Worm (Caenorhabditis elegans): ENCODE results near the gene F25H9.7.

Gene F25H9.7

ce11 chrV:13453334-13453733, 14.8 kb upstream of the F25H9.7 start, which contains the start of gene lurp-2:
TSS of gene lurp-2 (plus strand) at chrV:13453634.
- no peak for TF ChIP-seq dao-5 (tag; optimal IDR thresholded peaks at IDR 0.05)

- TF ChIP-seq W03F9.2 (tag; optimal IDR thresholded peaks at IDR 0.05) (no peak), dao-5 (tag; optimal IDR thresholded peaks at IDR 0.05) (no peak), him-1 (tag; optimal IDR thresholded peaks at IDR 0.05) (no peak)
Observed at ce11 chrV:13455448-13455847, 12.7 kb upstream of the F25H9.7 start, which contains the start of gene lurp-3. TSS of gene lurp-3 (plus strand) at chrV:13455748.

ce11 chrV:13457858-13458257, 10.3 kb upstream of the F25H9.7 start, which contains the start of gene F25H9.2:
TSS of gene F25H9.2 (plus strand) at chrV:13458083.
- no peak for TF ChIP-seq him-1 (tag; optimal IDR thresholded peaks at IDR 0.05)
- TF ChIP-seq W03F9.2 (tag; optimal IDR thresholded peaks at IDR 0.05) = no peak
- no peak for TF ChIP-seq dao-5 (tag; optimal IDR thresholded peaks at IDR 0.05)

- no peak for TF ChIP-seq him-1 (tag; optimal IDR thresholded peaks at IDR 0.05)
- TF ChIP-seq dao-5 (tag; optimal IDR thresholded peaks at IDR 0.05) = no peak
- no peak for TF ChIP-seq W03F9.2 (tag; optimal IDR thresholded peaks at IDR 0.05)
Observed at ce11 chrV:13459323-13459722, 8.9 kb upstream of the F25H9.7 start, which contains the start of gene bath-39. TSS of gene bath-39 (plus strand) at chrV:13459459.

- TF ChIP-seq him-1 (tag; optimal IDR thresholded peaks at IDR 0.05) = no peak
- peak; percentile 55 for TF ChIP-seq W03F9.2 (tag; optimal IDR thresholded peaks at IDR 0.05)
- no peak for TF ChIP-seq dao-5 (tag; optimal IDR thresholded peaks at IDR 0.05)
Observed at ce11 chrV:13462974-13463373, 5.2 kb upstream of the F25H9.7 start, which contains the start of gene frm-10. TSS of gene frm-10 (plus strand) at chrV:13463207.

- TF ChIP-seq him-1 (tag; optimal IDR thresholded peaks at IDR 0.05) (no peak), dao-5 (tag; optimal IDR thresholded peaks at IDR 0.05) (no peak), W03F9.2 (tag; optimal IDR thresholded peaks at IDR 0.05) (no peak)
Observed at ce11 chrV:13464123-13464522, 4.1 kb upstream of the F25H9.7 start.

- TF ChIP-seq W03F9.2 (tag; optimal IDR thresholded peaks at IDR 0.05) (no peak), dao-5 (tag; optimal IDR thresholded peaks at IDR 0.05) (no peak), him-1 (tag; optimal IDR thresholded peaks at IDR 0.05) (no peak)
Observed at ce11 chrV:13472062-13472461, 3.9 kb downstream of the F25H9.7 start.

- TF ChIP-seq dao-5 (tag; optimal IDR thresholded peaks at IDR 0.05) (no peak), W03F9.2 (tag; optimal IDR thresholded peaks at IDR 0.05) (no peak), him-1 (tag; optimal IDR thresholded peaks at IDR 0.05) (no peak)
Observed at ce11 chrV:13473467-13473866, 5.3 kb downstream of the F25H9.7 start, which contains the start of gene T10G3.1. TSS of gene T10G3.1 (minus strand) at chrV:13473679.

- TF ChIP-seq dao-5 (tag; optimal IDR thresholded peaks at IDR 0.05) (no peak), W03F9.2 (tag; optimal IDR thresholded peaks at IDR 0.05) (no peak), him-1 (tag; optimal IDR thresholded peaks at IDR 0.05) (no peak)
Observed at ce11 chrV:13476350-13476749, 8.2 kb downstream of the F25H9.7 start, which contains the start of gene T10G3.8. TSS of gene T10G3.8 (minus strand) at chrV:13476450.

ce11 chrV:13479766-13480165, 11.6 kb downstream of the F25H9.7 start, which contains the start of gene T10G3.2:
TSS of gene T10G3.2 (minus strand) at chrV:13479866.
- TF ChIP-seq W03F9.2 (tag; optimal IDR thresholded peaks at IDR 0.05) (no peak), dao-5 (tag; optimal IDR thresholded peaks at IDR 0.05) (no peak), him-1 (tag; optimal IDR thresholded peaks at IDR 0.05) (no peak)

ce11 chrV:13484339-13484738, 16.2 kb downstream of the F25H9.7 start, which contains the start of gene T10G3.4:
TSS of gene T10G3.4 (minus strand) at chrV:13484439.
- TF ChIP-seq W03F9.2 (tag; optimal IDR thresholded peaks at IDR 0.05) (no peak), him-1 (tag; optimal IDR thresholded peaks at IDR 0.05) (no peak), dao-5 (tag; optimal IDR thresholded peaks at IDR 0.05) (no peak)

ce11 chrV:13485732-13486131, 17.6 kb downstream of the F25H9.7 start:
- TF ChIP-seq him-1 (tag; optimal IDR thresholded peaks at IDR 0.05) (no peak), W03F9.2 (tag; optimal IDR thresholded peaks at IDR 0.05) (no peak), dao-5 (tag; optimal IDR thresholded peaks at IDR 0.05) (no peak)

ce11 chrV:13488297-13488803, 20.2 kb downstream of the F25H9.7 start:
- TF ChIP-seq dao-5 (tag; optimal IDR thresholded peaks at IDR 0.05) = no peak
- no peak for TF ChIP-seq W03F9.2 (tag; optimal IDR thresholded peaks at IDR 0.05)
- TF ChIP-seq him-1 (tag; optimal IDR thresholded peaks at IDR 0.05) = no peak

ce11 chrV:13489830-13490229, 21.7 kb downstream of the F25H9.7 start, which contains the start of gene T10G3.3:
TSS of gene T10G3.3 (minus strand) at chrV:13490199.
- TF ChIP-seq him-1 (tag; optimal IDR thresholded peaks at IDR 0.05) = no peak
- TF ChIP-seq W03F9.2 (tag; optimal IDR thresholded peaks at IDR 0.05) = no peak
- TF ChIP-seq dao-5 (tag; optimal IDR thresholded peaks at IDR 0.05) = no peak
